Worm (Caenorhabditis elegans) whole organism, L3 larva: ENCODE data around the gene lgc-13.

ENCODE experiments used
- daf-12 ChIP-seq: fragments of 150-350 bp; optimal IDR thresholded peaks from 2 replicates; lab custom pipeline; 2014; ENCODE audit warnings: missing biosample characterization, missing genetic modification reagents, missing genetic modification characterization
- egl-27 ChIP-seq: sonication (generic microtip); optimal IDR thresholded peaks from 4 replicates; lab custom pipeline; 2017; ENCODE audit warnings: missing biosample characterization, missing genetic modification reagents, missing genetic modification characterization
- egl-5 ChIP-seq: fragments of 150-350 bp; optimal IDR thresholded peaks from 2 replicates; lab custom pipeline; 2017; ENCODE audit warnings: missing biosample characterization, missing genetic modification reagents, missing genetic modification characterization, inconsistent platforms
- elt-2 ChIP-seq: sonication (generic microtip); optimal IDR thresholded peaks from 2 replicates; lab custom pipeline; 2016; ENCODE audit warnings: missing genetic modification reagents, mild to moderate bottlenecking, missing genetic modification characterization, missing compliant biosample characterization
- hmg-11 ChIP-seq: sonication (generic microtip); optimal IDR thresholded peaks from 2 replicates; lab custom pipeline; 2016; ENCODE audit warnings: missing genetic modification characterization, missing compliant biosample characterization
- lin-15B ChIP-seq: fragments of 150-350 bp; optimal IDR thresholded peaks from 2 replicates; lab custom pipeline; 2014; ENCODE audit warnings: missing biosample characterization, missing genetic modification characterization
- lsy-12 ChIP-seq: sonication (generic microtip); optimal IDR thresholded peaks from 2 replicates; lab custom pipeline; 2016; ENCODE audit warnings: mild to moderate bottlenecking, missing genetic modification characterization, missing compliant biosample characterization
- nfya-1 ChIP-seq: sonication (generic microtip); optimal IDR thresholded peaks from 2 replicates; lab custom pipeline; 2017; ENCODE audit warnings: missing genetic modification characterization, mild to moderate bottlenecking, missing compliant biosample characterization, antibody characterized with exemption, moderate library complexity; ENCODE audit not compliant: insufficient read depth
- nhr-11 ChIP-seq: fragments of 150-350 bp; optimal IDR thresholded peaks from 2 replicates; lab custom pipeline; 2014; ENCODE audit warnings: missing biosample characterization, missing genetic modification characterization
- nhr-23 ChIP-seq: fragments of 150-350 bp; optimal IDR thresholded peaks from 2 replicates; lab custom pipeline; 2014; ENCODE audit warnings: missing biosample characterization, missing genetic modification reagents, missing genetic modification characterization
- nhr-25 ChIP-seq: sonication (generic microtip); optimal IDR thresholded peaks from 2 replicates; lab custom pipeline; 2017; ENCODE audit warnings: missing biosample characterization, missing genetic modification characterization
- nhr-43 ChIP-seq: sonication (generic microtip); optimal IDR thresholded peaks from 2 replicates; lab custom pipeline; 2016; ENCODE audit warnings: mild to moderate bottlenecking, missing genetic modification characterization, missing compliant biosample characterization; ENCODE audit not compliant: poor library complexity, severe bottlenecking
- nhr-67 ChIP-seq: fragments of 150-350 bp; optimal IDR thresholded peaks from 2 replicates; lab custom pipeline; 2014; ENCODE audit warnings: missing biosample characterization, missing genetic modification characterization
- nhr-76 ChIP-seq: fragments of 150-350 bp; sonication (generic microtip); optimal IDR thresholded peaks from 5 replicates; lab custom pipeline; 2014; ENCODE audit warnings: missing biosample characterization, missing genetic modification characterization
- pha-4 ChIP-seq: fragments of 150-350 bp; optimal IDR thresholded peaks from 2 replicates; lab custom pipeline; 2014; ENCODE audit warnings: missing biosample characterization, missing genetic modification reagents, missing genetic modification characterization
- pqm-1 ChIP-seq: fragments of 150-350 bp; optimal IDR thresholded peaks from 2 replicates; lab custom pipeline; 2017; ENCODE audit warnings: missing biosample characterization, missing genetic modification characterization, inconsistent platforms
- sea-2 ChIP-seq: fragments of 150-350 bp; sonication (generic microtip); optimal IDR thresholded peaks from 4 replicates; lab custom pipeline; 2014; ENCODE audit warnings: missing biosample characterization, missing genetic modification reagents, missing genetic modification characterization
- zag-1 ChIP-seq: fragments of 150-350 bp; optimal IDR thresholded peaks from 2 replicates; lab custom pipeline; 2014; ENCODE audit warnings: missing biosample characterization, missing genetic modification characterization
- ztf-11 ChIP-seq: fragments of 150-350 bp; optimal IDR thresholded peaks from 2 replicates; lab custom pipeline; 2014; ENCODE audit warnings: missing biosample characterization, missing genetic modification characterization

The lgc-13 gene

DNA sequence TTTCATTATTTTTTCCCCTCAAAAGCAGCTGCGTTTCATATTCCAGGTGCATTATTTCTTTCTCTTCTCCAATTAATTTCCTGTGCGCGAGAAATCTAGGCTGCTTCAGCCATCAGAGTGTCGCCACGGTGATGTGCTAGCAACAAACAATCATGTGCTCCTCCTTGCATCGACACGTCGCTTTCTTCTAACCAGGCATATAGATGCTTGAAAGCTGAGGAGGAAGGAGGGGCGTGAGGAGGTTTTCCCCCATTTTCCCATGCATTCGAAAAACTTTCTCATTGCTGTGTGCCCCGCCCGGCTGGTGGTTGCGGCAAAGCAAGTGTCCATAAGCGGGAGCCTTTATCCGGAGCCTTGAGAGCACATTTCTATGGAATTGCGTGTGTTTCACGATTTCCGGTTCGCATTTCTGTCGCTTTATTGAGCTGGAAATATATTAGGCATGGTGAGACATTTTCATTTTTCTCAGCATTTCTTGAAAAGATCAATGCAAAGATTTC, 40.7 kb downstream of the lgc-13 start, which contains the start of gene znf-474:
Gene znf-474, plus strand, starts transcription at position 287 of the 500 bp plus-strand sequence.
- TF ChIP-seq nfya-1 (tag; lab: Kevin White, UChicago): peak; percentile 2
- TF ChIP-seq pha-4 (tag; lab: Kevin White, UChicago): no peak

- TF ChIP-seq nhr-25 (tag; lab: Kevin White, UChicago) (peak; percentile 62), lin-15B (no peak), zag-1 (no peak), ztf-11 (tag; lab: Kevin White, UChicago) (no peak), nhr-67 (no peak), egl-27 (tag; lab: Kevin White, UChicago) (no peak), elt-2 (tag; lab: Kevin White, UChicago) (peak; percentile 22), lsy-12 (tag; lab: Kevin White, UChicago) (no peak), nhr-76 (tag; lab: Kevin White, UChicago) (no peak), pqm-1 (tag; lab: Kevin White, UChicago) (peak; percentile 14)
These were observed 45.3 kb downstream of the lgc-13 start, which contains the start of gene mfsd-11 for ce11 chrX:12154055-12154898. Gene mfsd-11, minus strand, starts transcription at chrX:12154105.

ce11 chrX:12158641-12159040, 49.7 kb downstream of the lgc-13 start:
- TF ChIP-seq daf-12 (tag; lab: Kevin White, UChicago): no peak
- TF ChIP-seq hmg-11 (tag; lab: Kevin White, UChicago): no peak
- TF ChIP-seq egl-5: peak; percentile 67
- no peak for TF ChIP-seq nhr-25 (tag; lab: Kevin White, UChicago)
- TF ChIP-seq lsy-12 (tag; lab: Kevin White, UChicago): no peak
- no peak for TF ChIP-seq sea-2 (GFP tag; lab: Kevin White, UChicago)
- no peak for TF ChIP-seq nhr-67

DNA sequence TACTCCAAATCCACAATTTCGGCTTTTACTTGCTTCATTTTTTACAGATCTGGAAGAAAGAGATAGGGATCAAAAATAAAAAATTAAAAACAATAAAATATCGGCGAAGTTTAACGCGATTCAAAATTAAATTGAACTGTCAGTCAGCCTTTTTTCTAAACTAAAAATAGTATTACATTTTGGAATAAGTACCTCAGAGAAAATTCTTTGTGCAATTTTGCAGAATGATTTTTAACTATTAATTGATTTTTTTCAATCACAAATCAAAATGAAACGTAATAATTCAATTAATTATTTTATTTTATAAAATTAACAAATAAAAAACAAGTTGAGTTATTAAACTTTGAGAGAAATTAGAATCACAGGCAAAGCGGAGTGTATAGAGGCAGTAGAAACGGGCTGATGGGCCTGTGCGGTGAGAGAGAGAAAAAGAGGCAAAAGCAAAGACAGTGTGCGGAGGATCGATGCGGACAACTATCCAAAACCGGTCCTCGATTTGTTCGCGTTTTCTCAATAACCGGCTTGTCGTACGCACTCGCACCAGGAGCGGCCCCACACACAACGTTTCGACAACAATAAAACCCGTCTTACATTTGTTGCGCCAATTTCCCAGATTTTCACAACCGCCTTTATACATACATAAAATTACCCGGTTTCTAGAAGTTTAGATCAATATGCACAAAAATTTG, 51.2 kb downstream of the lgc-13 start, which contains the start of gene F57G12.2:
Gene F57G12.2, minus strand, starts transcription at position 51 of the 689 bp plus-strand sequence.
- TF ChIP-seq nhr-25 (tag; lab: Kevin White, UChicago) (peak; percentile 60), nhr-23 (tag; lab: Kevin White, UChicago) (peak; percentile 59), nhr-11 (tag; lab: Kevin White, UChicago) (no peak), lsy-12 (tag; lab: Kevin White, UChicago) (no peak), nhr-43 (peak; percentile 38), hmg-11 (tag; lab: Kevin White, UChicago) (peak; percentile 11)
- TF ChIP-seq, all 47 proteins: peak for 4
